Worm (Caenorhabditis elegans) whole organism, young adult: ENCODE measurements around the gene ins-10.

Experiments
- B0336.3 ChIP-seq: fragments of 200-800 bp; sonication (Bioruptor generic); IDR thresholded peaks from 2 replicates; pipeline ENCODE4 v1.3.6; 2022; ENCODE audit warnings: missing genetic modification characterization, missing compliant biosample characterization
- F33H1.4 ChIP-seq: fragments of 200-800 bp; sonication (Bioruptor generic); IDR thresholded peaks from 2 replicates; pipeline ENCODE4 v1.3.6; 2022; ENCODE audit warnings: missing genetic modification reagents, missing genetic modification characterization, missing compliant biosample characterization
- K12H6.12 ChIP-seq: fragments of 200-800 bp; sonication (Bioruptor generic); optimal IDR thresholded peaks from 2 replicates; lab custom pipeline; 2018; ENCODE audit warnings: mild to moderate bottlenecking, missing genetic modification characterization, missing compliant biosample characterization
- T26A5.8 ChIP-seq: sonication (generic microtip); optimal IDR thresholded peaks from 2 replicates; lab custom pipeline; 2016; ENCODE audit warnings: missing genetic modification characterization, missing compliant biosample characterization
- Y53F4B.3 ChIP-seq: fragments of 200-800 bp; sonication (Bioruptor generic); IDR thresholded peaks from 2 replicates; pipeline ENCODE4 v1.3.6; 2022; ENCODE audit warnings: missing genetic modification reagents, missing genetic modification characterization, missing compliant biosample characterization
- Y56A3A.18 ChIP-seq: fragments of 200-800 bp; sonication (Bioruptor generic); IDR thresholded peaks from 2 replicates; pipeline ENCODE4 v1.3.6; 2022; ENCODE audit warnings: missing genetic modification reagents, missing genetic modification characterization, missing compliant biosample characterization
- Y79H2A.3 ChIP-seq: fragments of 200-800 bp; sonication (Bioruptor generic); conservative IDR thresholded peaks from 2 replicates; pipeline ENCODE4 v1.3.6; 2022; ENCODE audit warnings: missing genetic modification reagents, missing genetic modification characterization, missing compliant biosample characterization
- ama-1 ChIP-seq, 3 experiments: fragments of 150-350 bp in 1 of 3; sonication (generic microtip) in 2 of 3; optimal IDR thresholded peaks; 2 replicates each; lab custom pipeline; 2014 to 2018; ENCODE audit warnings: missing biosample characterization in 2 of 3, missing genetic modification characterization in 2 of 3, missing genetic modification reagents in 2 of 3
- athp-1 ChIP-seq: sonication (generic microtip); optimal IDR thresholded peaks from 2 replicates; lab custom pipeline; 2017; ENCODE audit warnings: mild to moderate bottlenecking, missing genetic modification characterization, missing compliant biosample characterization
- attf-6 ChIP-seq: fragments of 200-800 bp; sonication (Bioruptor generic); IDR thresholded peaks from 2 replicates; pipeline ENCODE4 v1.3.6; 2022; ENCODE audit warnings: missing genetic modification reagents, missing genetic modification characterization, missing compliant biosample characterization
- ccch-3 ChIP-seq: fragments of 200-800 bp; sonication (Bioruptor generic); optimal IDR thresholded peaks from 2 replicates; lab custom pipeline; 2018; ENCODE audit warnings: mild to moderate bottlenecking, missing genetic modification characterization, missing compliant biosample characterization
- cebp-1 ChIP-seq, 2 experiments: fragments of 200-800 bp in 1 of 2; sonication (Bioruptor generic) in 1 of 2; sonication (generic microtip) in 1 of 2; IDR thresholded peaks in 1 of 2; optimal IDR thresholded peaks in 1 of 2; 2 replicates each; pipeline versions ENCODE4 v1.3.6 to Lab custom; 2017 to 2022; ENCODE audit warnings: missing compliant biosample characterization in 2 of 2, missing genetic modification characterization in 2 of 2, mild to moderate bottlenecking in 1 of 2, missing genetic modification reagents in 1 of 2, moderate library complexity in 1 of 2
- cebp-2 ChIP-seq: fragments of 200-800 bp; sonication (Bioruptor generic); IDR thresholded peaks from 2 replicates; pipeline ENCODE4 v1.3.6; 2022; ENCODE audit warnings: missing genetic modification characterization, missing compliant biosample characterization
- ceh-79 ChIP-seq: sonication (generic microtip); optimal IDR thresholded peaks from 2 replicates; lab custom pipeline; 2017; ENCODE audit warnings: mild to moderate bottlenecking, missing genetic modification characterization, missing compliant biosample characterization
- dox-1 ChIP-seq: fragments of 200-800 bp; sonication (Bioruptor generic); IDR thresholded peaks from 2 replicates; pipeline ENCODE4 v1.3.6; 2022; ENCODE audit warnings: missing genetic modification reagents, missing genetic modification characterization, missing compliant biosample characterization
- efl-1 ChIP-seq: fragments of 150-350 bp; optimal IDR thresholded peaks from 2 replicates; lab custom pipeline; 2014; ENCODE audit warnings: missing biosample characterization, missing genetic modification reagents, missing genetic modification characterization
- egl-18 ChIP-seq: fragments of 200-800 bp; sonication (Bioruptor generic); IDR thresholded peaks from 2 replicates; pipeline ENCODE4 v1.3.6; 2022; ENCODE audit warnings: missing genetic modification reagents, missing genetic modification characterization, missing compliant biosample characterization
- egl-44 ChIP-seq: fragments of 200-800 bp; sonication (Bioruptor generic); IDR thresholded peaks from 2 replicates; pipeline ENCODE4 v1.3.6; 2022; ENCODE audit warnings: missing genetic modification reagents, missing genetic modification characterization, missing compliant biosample characterization
- ekl-4 ChIP-seq: fragments of 200-800 bp; sonication (Bioruptor generic); IDR thresholded peaks from 2 replicates; pipeline ENCODE4 v1.3.6; 2022; ENCODE audit warnings: missing genetic modification reagents, missing genetic modification characterization, missing compliant biosample characterization
- fkh-3 ChIP-seq: sonication (generic microtip); optimal IDR thresholded peaks from 2 replicates; lab custom pipeline; 2016; ENCODE audit warnings: mild to moderate bottlenecking, missing genetic modification characterization, missing compliant biosample characterization
- him-1 ChIP-seq: sonication (generic microtip); optimal IDR thresholded peaks from 2 replicates; lab custom pipeline; 2016; ENCODE audit warnings: missing genotype, missing genetic modification reagents, missing genetic modification characterization, missing compliant biosample characterization
- hlh-26 ChIP-seq: fragments of 200-800 bp; sonication (Bioruptor generic); conservative IDR thresholded peaks from 2 replicates; pipeline ENCODE4 v1.3.6; 2022; ENCODE audit warnings: missing genetic modification reagents, missing genetic modification characterization, missing compliant biosample characterization
- hmg-1.2 ChIP-seq: fragments of 200-800 bp; sonication (Bioruptor generic); IDR thresholded peaks from 2 replicates; pipeline ENCODE4 v1.3.6; 2022; ENCODE audit warnings: missing genetic modification reagents, missing genetic modification characterization, missing compliant biosample characterization
- hmg-20 ChIP-seq: fragments of 200-800 bp; sonication (Bioruptor generic); IDR thresholded peaks from 2 replicates; pipeline ENCODE4 v1.3.6; 2022; ENCODE audit warnings: missing genetic modification reagents, missing genetic modification characterization, missing compliant biosample characterization
- hsf-1 ChIP-seq: fragments of 200-800 bp; sonication (Bioruptor generic); IDR thresholded peaks from 2 replicates; pipeline ENCODE4 v1.3.6; 2022; ENCODE audit warnings: missing genetic modification reagents, missing genetic modification characterization, missing compliant biosample characterization
- let-607 ChIP-seq, 2 experiments: fragments of 200-800 bp in 1 of 2; sonication (Bioruptor generic) in 1 of 2; sonication (generic microtip) in 1 of 2; optimal IDR thresholded peaks; 2 replicates each; lab custom pipeline; 2016 to 2018; ENCODE audit warnings: mild to moderate bottlenecking in 2 of 2, missing compliant biosample characterization in 2 of 2, missing genetic modification characterization in 2 of 2, moderate library complexity in 2 of 2, missing genotype in 1 of 2
- lin-35 ChIP-seq, 3 experiments: fragments of 150-350 bp in 2 of 3; sonication (generic microtip) in 1 of 3; optimal IDR thresholded peaks; 2 replicates each; lab custom pipeline; 2014 to 2018; ENCODE audit warnings: missing biosample characterization in 3 of 3, missing genetic modification characterization in 3 of 3, missing genetic modification reagents in 3 of 3
- lsl-1 ChIP-seq: fragments of 200-800 bp; sonication (Bioruptor generic); optimal IDR thresholded peaks from 2 replicates; lab custom pipeline; 2018; ENCODE audit warnings: mild to moderate bottlenecking, missing genetic modification characterization, moderate library complexity, missing compliant biosample characterization
- lsy-27 ChIP-seq: sonication (generic microtip); optimal IDR thresholded peaks from 2 replicates; lab custom pipeline; 2017; ENCODE audit warnings: missing genetic modification characterization, mild to moderate bottlenecking, missing compliant biosample characterization, antibody characterized with exemption, missing genotype, borderline replicate concordance; ENCODE audit not compliant: insufficient read depth
- madf-3 ChIP-seq: fragments of 200-800 bp; sonication (Bioruptor generic); IDR thresholded peaks from 2 replicates; pipeline ENCODE4 v1.3.6; 2022; ENCODE audit warnings: missing genetic modification reagents, missing genetic modification characterization, missing compliant biosample characterization
- madf-6 ChIP-seq: fragments of 200-800 bp; sonication (Bioruptor generic); IDR thresholded peaks from 2 replicates; pipeline ENCODE4 v1.3.6; 2022; ENCODE audit warnings: missing genetic modification reagents, missing genetic modification characterization, missing compliant biosample characterization
- madf-8 ChIP-seq: fragments of 200-800 bp; sonication (Bioruptor generic); conservative IDR thresholded peaks from 2 replicates; pipeline ENCODE4 v1.3.6; 2022; ENCODE audit warnings: missing genetic modification reagents, missing genetic modification characterization, missing compliant biosample characterization
- nfyb-1 ChIP-seq: fragments of 200-800 bp; sonication (Bioruptor generic); IDR thresholded peaks from 2 replicates; pipeline ENCODE4 v1.3.6; 2022; ENCODE audit warnings: missing genetic modification reagents, missing genetic modification characterization, missing compliant biosample characterization
- nhr-80 ChIP-seq: sonication (generic microtip); optimal IDR thresholded peaks from 2 replicates; lab custom pipeline; 2016; ENCODE audit warnings: missing genetic modification characterization, missing compliant biosample characterization
- nhr-90 ChIP-seq: sonication (generic microtip); optimal IDR thresholded peaks from 2 replicates; lab custom pipeline; 2016; ENCODE audit warnings: missing genotype, mild to moderate bottlenecking, missing genetic modification characterization, missing compliant biosample characterization
- pbrm-1 ChIP-seq: fragments of 200-800 bp; sonication (Bioruptor generic); IDR thresholded peaks from 2 replicates; pipeline ENCODE4 v1.3.6; 2022; ENCODE audit warnings: missing genetic modification reagents, missing genetic modification characterization, missing compliant biosample characterization
- rcor-1 ChIP-seq: fragments of 200-800 bp; sonication (Bioruptor generic); IDR thresholded peaks from 2 replicates; pipeline ENCODE4 v1.3.6; 2022; ENCODE audit warnings: missing genetic modification reagents, missing genetic modification characterization, missing compliant biosample characterization
- snpc-1.3 ChIP-seq: sonication (generic microtip); optimal IDR thresholded peaks from 2 replicates; lab custom pipeline; 2017; ENCODE audit warnings: missing genetic modification characterization, mild to moderate bottlenecking, missing compliant biosample characterization, antibody characterized with exemption, moderate library complexity, missing genotype, missing genetic modification reagents; ENCODE audit not compliant: insufficient read depth
- snpc-4 ChIP-seq, 5 experiments: fragments of 150-350 bp in 1 of 5; sonication (generic microtip) in 4 of 5; optimal IDR thresholded peaks; 2 replicates each; lab custom pipeline; 2014 to 2018; ENCODE audit warnings: missing genetic modification characterization in 5 of 5, missing biosample characterization in 3 of 5, antibody characterized with exemption in 2 of 5, mild to moderate bottlenecking in 2 of 5, missing compliant biosample characterization in 2 of 5, missing genotype in 2 of 5, moderate library complexity in 2 of 5, missing genetic modification reagents in 1 of 5
- unc-130 ChIP-seq: sonication (generic microtip); optimal IDR thresholded peaks from 2 replicates; lab custom pipeline; 2016; ENCODE audit warnings: missing genetic modification reagents, missing genetic modification characterization, missing compliant biosample characterization
- zim-3 ChIP-seq: sonication (generic microtip); optimal IDR thresholded peaks from 2 replicates; lab custom pipeline; 2017; ENCODE audit warnings: mild to moderate bottlenecking, missing genetic modification characterization, moderate library complexity, missing compliant biosample characterization
- ztf-18 ChIP-seq: sonication (generic microtip); optimal IDR thresholded peaks from 2 replicates; lab custom pipeline; 2016; ENCODE audit warnings: missing genotype, mild to moderate bottlenecking, missing genetic modification characterization, missing compliant biosample characterization
- ztf-22 ChIP-seq: fragments of 200-800 bp; sonication (Bioruptor generic); optimal IDR thresholded peaks from 2 replicates; lab custom pipeline; 2018; ENCODE audit warnings: mild to moderate bottlenecking, missing genetic modification characterization, moderate library complexity, missing compliant biosample characterization
- ztf-25 ChIP-seq: fragments of 200-800 bp; sonication (Bioruptor generic); IDR thresholded peaks from 2 replicates; pipeline ENCODE4 v1.3.6; 2022; ENCODE audit warnings: missing genetic modification reagents, missing genetic modification characterization, missing compliant biosample characterization
- ztf-26 ChIP-seq: sonication (generic microtip); optimal IDR thresholded peaks from 2 replicates; lab custom pipeline; 2017; ENCODE audit warnings: missing genetic modification characterization, missing compliant biosample characterization

The ins-10 gene

ce11 chrV:14008353-14008859 is 25.3 kb upstream of the ins-10 start (continued):
- TF ChIP-seq egl-44 (GFP tag; lab: Robert Waterston, UW) (no peak), lin-35 (GFP tag; optimal IDR thresholded peaks at IDR 0.05; lab: Kevin White, UChicago) (peak in 1 of 3 experiments; percentile 33), ceh-79 (tag; lab: Kevin White, UChicago) (no peak), lsl-1 (GFP tag; lab: Kevin White, UChicago) (no peak), ztf-18 (peak; percentile 37), Y56A3A.18 (GFP tag; lab: Robert Waterston, UW) (peak; percentile 65; the same call in 1 of the 2 replicates), ztf-26 (tag; lab: Kevin White, UChicago) (peak; percentile 47), let-607 (tag; optimal IDR thresholded peaks at IDR 0.05; lab: Kevin White, UChicago) (peak; percentile 65 to 79), ekl-4 (peak; percentile 40; the same call in 1 of the 2 replicates), madf-8 (no peak; the same call in 1 of the 2 replicates), dox-1 (GFP tag; lab: Robert Waterston, UW) (peak; percentile 59; the same call in 1 of the 2 replicates), nhr-80 (tag; lab: Kevin White, UChicago) (peak; percentile 88), cebp-1 (GFP tag; IDR thresholded peaks at IDR 0.05; lab: Robert Waterston, UW) (no peak), cebp-1 (tag; optimal IDR thresholded peaks at IDR 0.05; lab: Kevin White, UChicago) (peak; percentile 40), K12H6.12 (tag; lab: Kevin White, UChicago) (no peak), him-1 (no peak), B0336.3 (GFP tag; lab: Robert Waterston, UW) (peak; percentile 48), cebp-2 (GFP tag; lab: Robert Waterston, UW) (no peak), zim-3 (peak; percentile 27), nhr-90 (peak; percentile 17), Y79H2A.3 (GFP tag; lab: Robert Waterston, UW) (no peak), madf-3 (GFP tag; lab: Robert Waterston, UW) (peak; percentile 72; the same call in 1 of the 2 replicates), Y53F4B.3 (GFP tag; lab: Robert Waterston, UW) (no peak), fkh-3 (tag; lab: Kevin White, UChicago) (no peak), T26A5.8 (tag; lab: Kevin White, UChicago) (peak; percentile 51), hmg-20 (GFP tag; lab: Robert Waterston, UW) (0 out of 2 replicates have a peak, but pooled peaks have one; percentile 64), ztf-25 (GFP tag; lab: Robert Waterston, UW) (no peak), lsy-27 (tag; lab: Kevin White, UChicago) (no peak), pbrm-1 (peak; percentile 59; the same call in 1 of the 2 replicates), rcor-1 (GFP tag; lab: Robert Waterston, UW) (peak; percentile 41), hmg-1.2 (GFP tag; lab: Robert Waterston, UW) (peak; percentile 8; the same call in 1 of the 2 replicates), nfyb-1 (GFP tag; lab: Robert Waterston, UW) (peak; percentile 62; the same call in 1 of the 2 replicates), unc-130 (no peak), ama-1 (optimal IDR thresholded peaks at IDR 0.05; lab: Kevin White, UChicago) (no peak), ama-1 (GFP tag; optimal IDR thresholded peaks at IDR 0.05; lab: Kevin White, UChicago) (peak; percentile 32 to 69), F33H1.4 (peak; percentile 16; the same call in 1 of the 2 replicates), snpc-4 (GFP tag; optimal IDR thresholded peaks at IDR 0.05; lab: Kevin White, UChicago) (no peak), snpc-4 (tag; optimal IDR thresholded peaks at IDR 0.05; lab: Kevin White, UChicago) (peak in 1 of 4 experiments; percentile 24), egl-18 (no peak), athp-1 (tag; lab: Kevin White, UChicago) (peak; percentile 49), ztf-22 (GFP tag; lab: Kevin White, UChicago) (peak; percentile 4), madf-6 (peak; percentile 63), hsf-1 (GFP tag; lab: Robert Waterston, UW) (peak; percentile 53; the same call in 1 of the 2 replicates), attf-6 (GFP tag; lab: Robert Waterston, UW) (peak; percentile 75; the same call in 1 of the 2 replicates), snpc-1.3 (tag; lab: Kevin White, UChicago) (peak; percentile 37), hlh-26 (GFP tag; lab: Robert Waterston, UW) (no peak), ccch-3 (GFP tag; lab: Kevin White, UChicago) (no peak), efl-1 (GFP tag; lab: Kevin White, UChicago) (no peak)
